Fruit fly (Drosophila melanogaster): ENCODE results near the gene Helz.

DNA sequence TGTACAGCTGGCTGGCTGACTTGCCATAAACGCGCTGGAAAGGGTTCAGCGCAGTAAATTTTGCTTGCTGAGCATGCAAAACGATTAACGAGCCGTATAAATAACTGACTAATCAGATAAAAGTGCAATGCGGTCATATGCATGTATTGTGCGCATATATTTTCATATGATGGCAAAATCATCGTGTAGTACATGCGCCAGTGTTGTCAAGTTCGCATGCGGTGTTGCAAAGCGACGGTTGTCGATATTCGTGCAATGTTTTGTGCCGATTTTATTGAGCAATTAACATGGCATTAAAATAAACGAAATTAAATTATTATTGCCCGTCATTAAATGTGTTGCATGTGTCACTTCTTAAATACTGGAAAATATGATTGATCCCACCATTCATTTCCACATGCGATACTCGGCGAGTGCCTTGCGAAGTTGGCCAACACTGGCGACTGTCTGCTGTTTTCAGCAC is 423 bp downstream of the Helz start:
- TF ChIP-seq CG1620 (GFP tag; optimal IDR thresholded peaks at IDR 0.05) (peak; percentile 97), CG11617 (GFP tag; optimal IDR thresholded peaks at IDR 0.05) (peak; percentile 79), CG7101 (tag; optimal IDR thresholded peaks at IDR 0.05) (peak; percentile 90), bab1 (GFP tag; optimal IDR thresholded peaks at IDR 0.05) (peak; percentile 74), cic (GFP tag; optimal IDR thresholded peaks at IDR 0.05) (peak; percentile 68), toe (GFP tag; optimal IDR thresholded peaks at IDR 0.05) (peak; percentile 93), Crg-1 (GFP tag; optimal IDR thresholded peaks at IDR 0.05) (peak; percentile 97), CG5204 (GFP tag; optimal IDR thresholded peaks at IDR 0.05) (peak; percentile 93)

Data from whole organism, adult.